Worm (Caenorhabditis elegans) whole organism, L2 larva: ENCODE measurements around the gene F07H5.13.

Experiments used
- alr-1 ChIP-seq: fragments of 150-350 bp; optimal IDR thresholded peaks from 2 replicates; lab custom pipeline; 2014; ENCODE audit warnings: missing biosample characterization, missing genetic modification characterization
- ceh-82 ChIP-seq: fragments of 150-350 bp; optimal IDR thresholded peaks from 2 replicates; lab custom pipeline; 2014; ENCODE audit warnings: missing biosample characterization, missing genetic modification characterization
- unc-62 ChIP-seq: fragments of 150-350 bp; optimal IDR thresholded peaks from 2 replicates; lab custom pipeline; 2014; ENCODE audit warnings: missing biosample characterization, missing genetic modification reagents, missing genetic modification characterization

DNA sequence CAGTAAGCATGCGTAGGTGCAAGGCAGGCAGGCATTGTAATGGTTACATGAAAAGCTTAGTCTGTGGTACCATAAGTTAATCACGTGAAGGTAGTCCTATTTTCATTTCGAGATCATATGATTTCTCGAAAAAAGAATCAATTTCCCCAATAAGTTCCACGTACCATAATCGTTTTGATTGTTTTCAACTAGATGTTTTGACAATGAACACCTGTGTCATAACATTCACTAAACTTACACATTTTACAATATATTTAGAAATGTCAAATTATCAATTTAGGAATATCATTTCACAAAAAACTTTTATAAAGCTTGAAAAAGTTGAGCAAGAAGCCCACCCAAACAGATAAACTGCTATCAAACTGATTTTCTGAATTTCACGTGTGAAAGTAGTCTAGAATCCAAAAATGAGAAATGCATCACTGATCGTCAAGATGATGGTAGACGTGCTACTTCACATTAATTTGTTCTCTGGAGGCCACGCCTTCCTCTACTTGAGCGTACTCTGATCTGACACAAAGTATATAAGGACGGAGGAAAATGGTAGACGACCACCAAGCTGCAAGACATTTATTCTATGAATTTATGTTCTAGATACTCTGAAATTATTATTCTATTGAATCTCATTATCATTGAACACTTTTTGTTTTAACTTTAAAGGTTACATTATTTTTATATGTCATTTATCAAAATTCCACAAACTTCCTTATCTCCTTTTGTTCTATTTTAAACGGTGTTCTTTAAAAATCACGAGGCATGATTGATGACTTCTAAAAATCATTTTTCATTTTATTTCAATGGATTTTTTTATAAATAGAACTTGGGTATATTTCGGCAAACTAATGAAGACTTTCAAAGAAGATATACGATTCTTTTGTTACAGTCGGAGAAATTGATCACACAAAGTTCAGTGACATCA, 28.9 kb downstream of the F07H5.13 start, which contains the start of gene F46C5.10:
- TF ChIP-seq unc-62 (GFP tag; lab: Kevin White, UChicago) = no peak
- no peak for TF ChIP-seq alr-1 (tag; lab: Kevin White, UChicago)
- TF ChIP-seq ceh-82 (tag; lab: Kevin White, UChicago) = no peak
